Worm (Caenorhabditis elegans): ENCODE data around the gene C33F10.4.

DNA sequence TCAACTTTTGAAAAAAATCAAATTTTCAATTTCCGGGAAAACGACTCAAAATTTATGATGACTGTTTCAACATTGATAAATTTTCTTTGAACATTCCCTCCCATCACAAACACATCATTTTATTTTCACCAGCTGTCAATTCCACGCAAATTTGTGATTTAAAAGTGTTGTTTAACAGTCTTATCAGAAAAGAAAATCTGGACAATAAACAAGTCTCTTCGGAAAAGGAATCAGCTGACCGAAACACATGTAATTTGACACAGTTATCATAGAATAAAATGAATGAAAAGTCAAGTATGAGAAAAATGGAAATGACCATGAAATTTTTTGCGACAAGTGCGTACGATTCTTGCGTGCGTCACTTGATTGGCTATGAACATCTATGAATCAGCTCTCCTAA, 26.5 kb upstream of the C33F10.4 start:
- TF ChIP-seq pha-4 (tag; optimal IDR thresholded peaks at IDR 0.05): no peak
- TF ChIP-seq mep-1 (tag; optimal IDR thresholded peaks at IDR 0.05): no peak
- TF ChIP-seq ceh-43 (GFP tag; optimal IDR thresholded peaks at IDR 0.05): no peak
- TF ChIP-seq flh-1 (GFP tag; optimal IDR thresholded peaks at IDR 0.05): no peak
- TF ChIP-seq ztf-11 (tag; optimal IDR thresholded peaks at IDR 0.05): no peak
- TF ChIP-seq unc-62 (GFP tag; optimal IDR thresholded peaks at IDR 0.05): no peak
